Fruit fly (Drosophila melanogaster) ovary, adult (tissue): ENCODE data around the gene CG12773.
A peak's percentile ranks its signal among the peaks of the same experiment; 100 is the strongest.

ENCODE experiments used
- CG17801 ChIP-seq: fragments of 200-800 bp; optimal IDR thresholded peaks from 2 replicates; lab custom pipeline; 2019; ENCODE audit warnings: missing biosample characterization, mild to moderate bottlenecking, missing genetic modification characterization, moderate library complexity; ENCODE audit not compliant: partially characterized antibody

The CG12773 gene

dm6 chrX:1375265-1375958, 21.6 kb upstream of the CG12773 start, which contains the start of gene AMPKalpha:
AMPKalpha (plus strand) TSS chrX:1375536.
- TF ChIP-seq CG17801 (GFP tag; lab: Kevin White, UChicago): no peak

- no peak for TF ChIP-seq CG17801 (GFP tag; lab: Kevin White, UChicago)
These were observed 18.9 kb upstream of the CG12773 start for dm6 chrX:1372667-1373066.

- peak; percentile 51 for TF ChIP-seq CG17801 (GFP tag; lab: Kevin White, UChicago)
These were observed 16.5 kb upstream of the CG12773 start, which contains the start of gene ssx for dm6 chrX:1370104-1370802. ssx (plus strand) TSS chrX:1370580.

dm6 chrX:1368949-1369348, 15.2 kb upstream of the CG12773 start, which contains the start of gene CG14770:
CG14770 (plus strand) TSS chrX:1369249.
- TF ChIP-seq CG17801 (GFP tag; lab: Kevin White, UChicago): no peak

dm6 chrX:1357501-1357900, 3.7 kb upstream of the CG12773 start, which contains the start of gene png:
png (minus strand) TSS chrX:1357601.
- no peak for TF ChIP-seq CG17801 (GFP tag; lab: Kevin White, UChicago)

- TF ChIP-seq CG17801 (GFP tag; lab: Kevin White, UChicago): no peak
These were observed 4.5 kb downstream of the CG12773 start, which contains the start of gene MTPAP for dm6 chrX:1349255-1349654. MTPAP (minus strand) TSS chrX:1349357.

- no peak for TF ChIP-seq CG17801 (GFP tag; lab: Kevin White, UChicago)
These were observed 6.9 kb downstream of the CG12773 start for dm6 chrX:1346833-1347232.

dm6 chrX:1346256-1346655, 7.5 kb downstream of the CG12773 start, which contains the start of gene Tsp2A:
Tsp2A (plus strand) TSS chrX:1346553.
- no peak for TF ChIP-seq CG17801 (GFP tag; lab: Kevin White, UChicago)

- peak; percentile 51 for TF ChIP-seq CG17801 (GFP tag; lab: Kevin White, UChicago)
These were observed 11.8 kb downstream of the CG12773 start, which contains the start of gene Naa30A for dm6 chrX:1341944-1342392. Naa30A (plus strand) TSS chrX:1342106.

dm6 chrX:1341528-1341927, 12.3 kb downstream of the CG12773 start, which contains the start of gene CG11409:
CG11409 (minus strand) TSS chrX:1341587.
- TF ChIP-seq CG17801 (GFP tag; lab: Kevin White, UChicago): no peak

- no peak for TF ChIP-seq CG17801 (GFP tag; lab: Kevin White, UChicago)
These were observed 15.8 kb downstream of the CG12773 start for dm6 chrX:1337998-1338397.

- peak; percentile 61 for TF ChIP-seq CG17801 (GFP tag; lab: Kevin White, UChicago)
These were observed 31.6 kb downstream of the CG12773 start, which contains the start of gene DAAM for dm6 chrX:1322214-1322613. DAAM (minus strand) TSS chrX:1322362.

- TF ChIP-seq CG17801 (GFP tag; lab: Kevin White, UChicago): no peak
These were observed 32.1 kb downstream of the CG12773 start for dm6 chrX:1321664-1322063.

- TF ChIP-seq CG17801 (GFP tag; lab: Kevin White, UChicago): no peak
These were observed 32.7 kb downstream of the CG12773 start for dm6 chrX:1321043-1321442.
